Worm (Caenorhabditis elegans): ENCODE measurements around the gene F45F2.10.

DNA sequence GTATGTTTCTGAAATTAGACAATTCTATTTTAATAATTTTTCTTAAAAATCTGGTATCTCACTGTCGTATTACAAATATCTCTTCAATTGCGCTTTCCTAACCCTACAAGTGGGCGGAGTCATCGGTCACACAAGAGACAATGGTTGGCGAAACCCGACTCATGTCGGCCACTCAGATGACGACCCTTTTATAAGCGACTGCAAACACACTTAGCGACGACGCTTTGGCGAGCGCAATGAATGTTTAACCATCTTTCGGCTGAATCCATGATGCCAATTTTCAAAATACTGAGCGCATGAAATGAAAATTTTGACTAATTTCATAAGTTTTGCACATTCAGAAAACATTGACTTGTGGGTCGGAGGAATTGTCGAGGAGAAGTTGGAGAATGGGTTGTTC is 18.3 kb downstream of the F45F2.10 start:
- TF ChIP-seq lsy-2 (tag; optimal IDR thresholded peaks at IDR 0.05) (peak; percentile 68 to 88), ztf-11 (tag; optimal IDR thresholded peaks at IDR 0.05) (peak in 1 of 2 experiments; percentile 90), nhr-76 (tag; optimal IDR thresholded peaks at IDR 0.05) (peak; percentile 95), sup-37 (GFP tag; optimal IDR thresholded peaks at IDR 0.05) (peak; percentile 89), isw-1 (GFP tag; IDR thresholded peaks at IDR 0.05) (peak; percentile 70), lin-13 (GFP tag; optimal IDR thresholded peaks at IDR 0.05) (peak; percentile 52)

Measured in whole organism, L1 larva.